Worm (Caenorhabditis elegans) whole organism, midembryonic: Measurements from ENCODE around the gene sdz-8.

Source experiments
- T22C8.4 ChIP-seq: fragments of 200-800 bp; sonication (Bioruptor generic); IDR thresholded peaks from 2 replicates; pipeline ENCODE4 v1.3.6; 2022; ENCODE audit warnings: missing genetic modification characterization, missing compliant biosample characterization
- cog-1 ChIP-seq: sonication (generic microtip); optimal IDR thresholded peaks from 2 replicates; lab custom pipeline; 2016; ENCODE audit warnings: missing genetic modification characterization, missing compliant biosample characterization
- flt-1 ChIP-seq: fragments of 200-800 bp; sonication (Bioruptor generic); IDR thresholded peaks from 2 replicates; pipeline ENCODE4 v1.3.6; 2022; ENCODE audit warnings: missing genetic modification characterization, missing compliant biosample characterization
- ztf-23 ChIP-seq: fragments of 200-800 bp; sonication (Bioruptor generic); IDR thresholded peaks from 2 replicates; pipeline ENCODE4 v1.3.6; 2022; ENCODE audit warnings: missing genetic modification reagents, missing genetic modification characterization, missing compliant biosample characterization
- ztf-29 ChIP-seq: fragments of 200-800 bp; sonication (Bioruptor generic); IDR thresholded peaks from 2 replicates; pipeline ENCODE4 v1.3.6; 2022; ENCODE audit warnings: missing genetic modification reagents, missing genetic modification characterization, missing compliant biosample characterization

- no peak for TF ChIP-seq flt-1 (GFP tag; lab: Robert Waterston, UW)
- no peak for TF ChIP-seq ztf-23 (GFP tag; lab: Robert Waterston, UW)
- TF ChIP-seq ztf-29 (GFP tag; lab: Robert Waterston, UW), result no peak
- no peak for TF ChIP-seq T22C8.4
- no peak for TF ChIP-seq cog-1 (tag; lab: Kevin White, UChicago)
Observed at ce11 chrV:11554260-11554659, 38.3 kb upstream of the sdz-8 start, which contains the start of gene duo-1.
